Worm (Caenorhabditis elegans) whole organism, late embryonic: Measurements from ENCODE around the gene ugt-15.

Experiments
- C08G9.2 ChIP-seq: sonication (generic microtip); optimal IDR thresholded peaks from 2 replicates; lab custom pipeline; 2016; ENCODE audit warnings: mild to moderate bottlenecking, missing genetic modification characterization, moderate library complexity, missing compliant biosample characterization
- ama-1 ChIP-seq: fragments of 150-350 bp; optimal IDR thresholded peaks from 2 replicates; lab custom pipeline; 2014
- ceh-48 ChIP-seq: sonication (generic microtip); optimal IDR thresholded peaks from 2 replicates; lab custom pipeline; 2016; ENCODE audit warnings: missing genetic modification characterization, inconsistent platforms, missing compliant biosample characterization
- elt-2 ChIP-seq: sonication (generic microtip); optimal IDR thresholded peaks from 2 replicates; lab custom pipeline; 2016; ENCODE audit warnings: missing genetic modification reagents, missing genetic modification characterization, missing compliant biosample characterization
- nhr-11 ChIP-seq: fragments of 150-350 bp; optimal IDR thresholded peaks from 2 replicates; lab custom pipeline; 2014; ENCODE audit warnings: missing biosample characterization, missing genetic modification characterization
- unc-86 ChIP-seq: sonication (generic microtip); optimal IDR thresholded peaks from 2 replicates; lab custom pipeline; 2016; ENCODE audit warnings: missing genetic modification characterization, missing compliant biosample characterization

- TF ChIP-seq ceh-48 (tag; lab: Kevin White, UChicago) (no peak), unc-86 (tag; lab: Kevin White, UChicago) (no peak), elt-2 (tag; lab: Kevin White, UChicago) (no peak), nhr-11 (no peak), ama-1 (lab: Kevin White, UChicago) (no peak), C08G9.2 (tag; lab: Kevin White, UChicago) (no peak)
These were observed 50.3 kb downstream of the ugt-15 start for ce11 chrV:12877579-12877978.
